Worm (Caenorhabditis elegans) whole organism, mixed stage, embryonic: ENCODE measurements around the gene fbxb-20.

Source experiments
- elt-3 ChIP-seq: fragments of 150-350 bp; optimal IDR thresholded peaks from 2 replicates; lab custom pipeline; 2014; ENCODE audit warnings: missing biosample characterization, missing genetic modification characterization
- snpc-4 ChIP-seq: fragments of 150-350 bp; optimal IDR thresholded peaks from 2 replicates; lab custom pipeline; 2014; ENCODE audit warnings: missing biosample characterization, missing genetic modification characterization
- sptf-1 ChIP-seq: sonication (generic microtip); optimal IDR thresholded peaks from 2 replicates; lab custom pipeline; 2017; ENCODE audit warnings: mild to moderate bottlenecking, missing genetic modification characterization, moderate library complexity, missing compliant biosample characterization
- unc-62 ChIP-seq: fragments of 150-350 bp; optimal IDR thresholded peaks from 2 replicates; lab custom pipeline; 2014; ENCODE audit warnings: missing biosample characterization, missing genetic modification reagents, missing genetic modification characterization

ce11 chrII:1607575-1607974 is 42.8 kb downstream of the fbxb-20 start:
- TF ChIP-seq sptf-1 (tag; lab: Kevin White, UChicago) (no peak), elt-3 (tag; lab: Kevin White, UChicago) (no peak), snpc-4 (tag; lab: Kevin White, UChicago) (no peak), unc-62 (no peak)
